Fruit fly (Drosophila melanogaster) whole organism, embryonic: Measurements from ENCODE around the gene Oatp30B.

Source experiments
- Aef1 ChIP-seq: fragments of 200-800 bp; sonication (Bioruptor generic); IDR thresholded peaks from 3 replicates; pipeline ENCODE4 v1.3.6; 2022; ENCODE audit warnings: missing biosample characterization, missing genetic modification characterization
- Atf-2 ChIP-seq: fragments of 200-800 bp; sonication (Bioruptor generic); optimal IDR thresholded peaks from 2 replicates; lab custom pipeline; 2016; ENCODE audit warnings: missing biosample characterization, missing genetic modification characterization
- Blimp-1 ChIP-seq: fragments of 200-800 bp; sonication (Bioruptor generic); optimal IDR thresholded peaks from 3 replicates; lab custom pipeline; 2018; ENCODE audit warnings: missing biosample characterization, missing genetic modification characterization, mild to moderate bottlenecking, moderate library complexity, missing genetic modification reagents
- BtbVII ChIP-seq: fragments of 200-800 bp; sonication (Bioruptor generic); optimal IDR thresholded peaks from 3 replicates; lab custom pipeline; 2017; ENCODE audit warnings: missing biosample characterization, mild to moderate bottlenecking, missing genetic modification characterization
- C15 ChIP-seq: fragments of 200-800 bp; sonication (Bioruptor generic); IDR thresholded peaks from 3 replicates; pipeline ENCODE4 v1.3.6; 2022; ENCODE audit warnings: missing biosample characterization, missing genetic modification characterization
- CG12942 ChIP-seq: fragments of 200-800 bp; sonication (Bioruptor generic); optimal IDR thresholded peaks from 3 replicates; lab custom pipeline; 2016; ENCODE audit warnings: missing biosample characterization, missing genetic modification characterization
- CG13624 ChIP-seq: fragments of 200-800 bp; sonication (Bioruptor generic); optimal IDR thresholded peaks from 2 replicates; lab custom pipeline; 2016; ENCODE audit warnings: missing biosample characterization, missing genetic modification characterization
- CG14710 ChIP-seq: fragments of 200-800 bp; sonication (Bioruptor generic); optimal IDR thresholded peaks from 3 replicates; lab custom pipeline; 2019; ENCODE audit warnings: missing biosample characterization, mild to moderate bottlenecking, missing genetic modification characterization, moderate library complexity
- CG1602 ChIP-seq: fragments of 200-800 bp; sonication (Bioruptor generic); optimal IDR thresholded peaks from 3 replicates; lab custom pipeline; 2016; ENCODE audit warnings: missing biosample characterization, missing genetic modification characterization
- CG1647 ChIP-seq: fragments of 200-800 bp; sonication (Bioruptor generic); optimal IDR thresholded peaks from 3 replicates; lab custom pipeline; 2016; ENCODE audit warnings: missing biosample characterization, missing genetic modification characterization
- CG17328 ChIP-seq: fragments of 200-800 bp; sonication (Bioruptor generic); IDR thresholded peaks from 2 replicates; pipeline ENCODE4 v1.3.6; 2022; ENCODE audit warnings: missing biosample characterization, missing genetic modification characterization
- CG17829 ChIP-seq: fragments of 200-800 bp; optimal IDR thresholded peaks from 2 replicates; lab custom pipeline; 2019; ENCODE audit warnings: missing biosample characterization, mild to moderate bottlenecking, missing genetic modification characterization, moderate library complexity
- CG30431 ChIP-seq: fragments of 200-800 bp; sonication (Bioruptor generic); optimal IDR thresholded peaks from 2 replicates; lab custom pipeline; 2017; ENCODE audit warnings: missing biosample characterization, missing genetic modification characterization
- CG3407 ChIP-seq: fragments of 200-800 bp; sonication (Bioruptor generic); optimal IDR thresholded peaks from 2 replicates; lab custom pipeline; 2018; ENCODE audit warnings: missing biosample characterization, mild to moderate bottlenecking, missing genetic modification characterization
- CG4820 ChIP-seq: fragments of 200-800 bp; sonication (Bioruptor generic); optimal IDR thresholded peaks from 3 replicates; lab custom pipeline; 2016; ENCODE audit warnings: missing biosample characterization, missing genetic modification characterization
- CG6654 ChIP-seq: fragments of 200-800 bp; sonication (Bioruptor generic); optimal IDR thresholded peaks from 2 replicates; lab custom pipeline; 2017; ENCODE audit warnings: missing biosample characterization, mild to moderate bottlenecking, missing genetic modification characterization
- CG7745 ChIP-seq: fragments of 200-800 bp; sonication (Bioruptor generic); optimal IDR thresholded peaks from 2 replicates; lab custom pipeline; 2018; ENCODE audit warnings: missing biosample characterization, mild to moderate bottlenecking, missing genetic modification characterization, moderate library complexity
- CG8089 ChIP-seq: fragments of 200-800 bp; sonication (Bioruptor generic); optimal IDR thresholded peaks from 3 replicates; lab custom pipeline; 2016; ENCODE audit warnings: missing biosample characterization, missing genetic modification characterization
- CG8290 ChIP-seq, 3 experiments: fragments of 200-800 bp; sonication (Bioruptor generic); optimal IDR thresholded peaks; 2 replicates each; lab custom pipeline; 2016 to 2019; ENCODE audit warnings: missing biosample characterization in 3 of 3, missing genetic modification characterization in 3 of 3, mild to moderate bottlenecking in 2 of 3, moderate library complexity in 1 of 3
- CHES-1-like ChIP-seq: fragments of 200-800 bp; sonication (Bioruptor generic); optimal IDR thresholded peaks from 2 replicates; lab custom pipeline; 2016; ENCODE audit warnings: missing biosample characterization, missing genetic modification characterization
- Dek ChIP-seq: fragments of 200-800 bp; sonication (Bioruptor generic); optimal IDR thresholded peaks from 3 replicates; lab custom pipeline; 2019; ENCODE audit warnings: missing biosample characterization, mild to moderate bottlenecking, missing genetic modification characterization, moderate library complexity
- Dll ChIP-seq: fragments of 200-800 bp; sonication (Bioruptor generic); IDR thresholded peaks from 4 replicates; pipeline ENCODE4 v1.3.6; 2022; ENCODE audit warnings: missing biosample characterization, missing genetic modification characterization; ENCODE audit not compliant: partially characterized antibody
- H15 ChIP-seq: fragments of 200-800 bp; sonication (Bioruptor generic); IDR thresholded peaks from 3 replicates; pipeline ENCODE4 v1.3.6; 2022; ENCODE audit warnings: missing biosample characterization, missing genetic modification characterization
- HLH4C ChIP-seq: fragments of 200-800 bp; sonication (Bioruptor generic); IDR thresholded peaks from 3 replicates; pipeline ENCODE4 v1.3.6; 2022; ENCODE audit warnings: missing biosample characterization, missing genetic modification characterization; ENCODE audit not compliant: partially characterized antibody
- Hr78 ChIP-seq, 2 experiments: fragments of 200-800 bp in 1 of 2; fragments of >200 bp in 1 of 2; sonication (Bioruptor generic) in 1 of 2; optimal IDR thresholded peaks; 2 replicates each; lab custom pipeline; 2017 to 2019; ENCODE audit warnings: missing biosample characterization in 2 of 2, missing genetic modification characterization in 2 of 2, mild to moderate bottlenecking in 1 of 2, moderate library complexity in 1 of 2
- NC2α ChIP-seq: fragments of 200-800 bp; sonication (Bioruptor generic); optimal IDR thresholded peaks from 2 replicates; lab custom pipeline; 2016; ENCODE audit warnings: missing biosample characterization, missing genetic modification characterization
- NC2β ChIP-seq: fragments of 200-800 bp; sonication (Bioruptor generic); optimal IDR thresholded peaks from 2 replicates; lab custom pipeline; 2016; ENCODE audit warnings: missing biosample characterization, missing genetic modification characterization
- TFAM ChIP-seq: fragments of 200-800 bp; sonication (Bioruptor generic); optimal IDR thresholded peaks from 2 replicates; lab custom pipeline; 2017; ENCODE audit warnings: missing biosample characterization, missing genetic modification characterization, inconsistent platforms
- Trl ChIP-seq, 3 experiments: fragments of >200 bp in 2 of 3; fragments of 200-800 bp in 1 of 3; sonication (Bioruptor generic) in 1 of 3; optimal IDR thresholded peaks; 2 replicates in 1 of 3; 3 replicates in 2 of 3; lab custom pipeline; 2016 to 2017; ENCODE audit warnings: missing biosample characterization in 1 of 3, missing genetic modification characterization in 1 of 3
- Vsx1 ChIP-seq: fragments of 200-800 bp; sonication (Bioruptor generic); optimal IDR thresholded peaks from 2 replicates; lab custom pipeline; 2017; ENCODE audit warnings: missing biosample characterization, mild to moderate bottlenecking, missing genetic modification characterization, missing genetic modification reagents
- ab ChIP-seq: fragments of 200-800 bp; sonication (Bioruptor generic); optimal IDR thresholded peaks from 2 replicates; lab custom pipeline; 2016; ENCODE audit warnings: missing biosample characterization, missing genetic modification characterization
- aop ChIP-seq: fragments of 200-800 bp; sonication (Bioruptor generic); IDR thresholded peaks from 2 replicates; pipeline ENCODE4 v1.3.6; 2022; ENCODE audit warnings: missing biosample characterization, missing genetic modification characterization
- ase ChIP-seq: fragments of 200-800 bp; sonication (Bioruptor generic); IDR thresholded peaks from 3 replicates; pipeline ENCODE4 v1.3.6; 2022; ENCODE audit warnings: missing biosample characterization, missing genetic modification characterization
- bbx ChIP-seq: fragments of 200-800 bp; sonication (Bioruptor generic); IDR thresholded peaks from 2 replicates; pipeline ENCODE4 v1.3.6; 2022; ENCODE audit warnings: missing biosample characterization, missing genetic modification characterization; ENCODE audit not compliant: partially characterized antibody
- danr ChIP-seq: fragments of 200-800 bp; sonication (Bioruptor generic); IDR thresholded peaks from 2 replicates; pipeline ENCODE4 v1.3.6; 2022; ENCODE audit warnings: missing biosample characterization, missing genetic modification characterization
- dati ChIP-seq: fragments of 200-800 bp; sonication (Bioruptor generic); IDR thresholded peaks from 2 replicates; pipeline ENCODE4 v1.3.6; 2022; ENCODE audit warnings: missing biosample characterization, missing genetic modification characterization
- disco-r ChIP-seq: fragments of 200-800 bp; sonication (Bioruptor generic); optimal IDR thresholded peaks from 2 replicates; lab custom pipeline; 2016; ENCODE audit warnings: missing biosample characterization, missing genetic modification characterization
- ewg ChIP-seq: fragments of 200-800 bp; sonication (Bioruptor generic); optimal IDR thresholded peaks from 3 replicates; lab custom pipeline; 2017; ENCODE audit warnings: mild to moderate bottlenecking, missing biosample characterization, missing genetic modification reagents, missing genetic modification characterization
- fd3F ChIP-seq: fragments of 200-800 bp; sonication (Bioruptor generic); optimal IDR thresholded peaks from 2 replicates; lab custom pipeline; 2018; ENCODE audit warnings: missing biosample characterization, mild to moderate bottlenecking, missing genetic modification characterization, moderate library complexity
- gcm ChIP-seq: fragments of 200-800 bp; sonication (Bioruptor generic); optimal IDR thresholded peaks from 2 replicates; lab custom pipeline; 2019; ENCODE audit warnings: missing biosample characterization, mild to moderate bottlenecking, missing genetic modification characterization, moderate library complexity
- gsb ChIP-seq: fragments of 200-800 bp; sonication (Bioruptor generic); IDR thresholded peaks from 2 replicates; pipeline ENCODE4 v1.3.6; 2022; ENCODE audit warnings: missing biosample characterization, missing genetic modification characterization
- gsb-n ChIP-seq: fragments of 200-800 bp; sonication (Bioruptor generic); optimal IDR thresholded peaks from 3 replicates; lab custom pipeline; 2018; ENCODE audit warnings: missing biosample characterization, mild to moderate bottlenecking, missing genetic modification characterization
- hkb ChIP-seq, 2 experiments: fragments of 200-800 bp in 1 of 2; fragments of >200 bp in 1 of 2; sonication (Bioruptor generic) in 1 of 2; IDR thresholded peaks in 1 of 2; optimal IDR thresholded peaks in 1 of 2; 2 replicates each; pipeline versions ENCODE4 v1.3.6 to Lab custom; 2017 to 2022; ENCODE audit warnings: missing biosample characterization in 1 of 2, missing genetic modification characterization in 1 of 2
- ken ChIP-seq: fragments of 200-800 bp; sonication (Bioruptor generic); IDR thresholded peaks from 3 replicates; pipeline ENCODE4 v1.3.6; 2022; ENCODE audit warnings: missing biosample characterization, missing genetic modification characterization
- lab ChIP-seq: fragments of 200-800 bp; sonication (Bioruptor generic); optimal IDR thresholded peaks from 3 replicates; lab custom pipeline; 2017; ENCODE audit warnings: missing biosample characterization, missing genetic modification characterization, mild to moderate bottlenecking, moderate library complexity, missing genetic modification reagents
- lbe ChIP-seq: fragments of 200-800 bp; sonication (Bioruptor generic); optimal IDR thresholded peaks from 2 replicates; lab custom pipeline; 2016; ENCODE audit warnings: missing biosample characterization, mild to moderate bottlenecking, missing genetic modification characterization
- tgo ChIP-seq: fragments of 200-800 bp; sonication (Bioruptor generic); IDR thresholded peaks from 3 replicates; pipeline ENCODE4 v1.3.6; 2022; ENCODE audit warnings: missing biosample characterization, missing genetic modification characterization
- z ChIP-seq: fragments of 200-800 bp; sonication (Bioruptor generic); IDR thresholded peaks from 3 replicates; pipeline ENCODE4 v1.3.6; 2022; ENCODE audit warnings: missing biosample characterization, missing genetic modification characterization

Gene Oatp30B

dm6 chr2L:9496378-9497284 is 24.4 kb upstream of the Oatp30B start (continued):
- TF ChIP-seq Dek (tag; lab: Kevin White, UChicago) (no peak), HLH4C (GFP tag; lab: Robert Waterston, UW) (no peak), Vsx1 (GFP tag; lab: Kevin White, UChicago) (no peak), disco-r (GFP tag; lab: Kevin White, UChicago) (no peak), NC2α (GFP tag; lab: Kevin White, UChicago) (no peak), ab (GFP tag; lab: Kevin White, UChicago) (no peak), ewg (no peak), CG8290 (GFP tag; optimal IDR thresholded peaks at IDR 0.05; lab: Kevin White, UChicago) (no peak), CG8290 (tag; optimal IDR thresholded peaks at IDR 0.05; lab: Kevin White, UChicago) (no peak), TFAM (GFP tag; lab: Kevin White, UChicago) (no peak), ken (GFP tag; lab: Robert Waterston, UW) (no peak), gsb-n (tag; lab: Kevin White, UChicago) (no peak), danr (no peak), CG3407 (GFP tag; lab: Kevin White, UChicago) (no peak), CG7745 (no peak), aop (no peak), CG8089 (GFP tag; lab: Kevin White, UChicago) (no peak), lab (GFP tag; lab: Kevin White, UChicago) (no peak), CG13624 (GFP tag; lab: Kevin White, UChicago) (no peak), bbx (GFP tag; lab: Robert Waterston, UW) (no peak), tgo (GFP tag; lab: Robert Waterston, UW) (no peak; the same call in 2 of the 3 replicates), CG4820 (GFP tag; lab: Kevin White, UChicago) (no peak), Aef1 (GFP tag; lab: Robert Waterston, UW) (peak; percentile 12; the same call in 1 of the 3 replicates), Hr78 (GFP tag; optimal IDR thresholded peaks at IDR 0.05; lab: Kevin White, UChicago) (no peak), hkb (optimal IDR thresholded peaks at IDR 0.05; lab: Kevin White, UChicago) (no peak), hkb (GFP tag; IDR thresholded peaks at IDR 0.05; lab: Robert Waterston, UW) (no peak), lbe (GFP tag; lab: Kevin White, UChicago) (no peak), CG14710 (tag; lab: Kevin White, UChicago) (no peak), CG1647 (no peak), BtbVII (no peak), ase (GFP tag; lab: Robert Waterston, UW) (no peak), Trl (optimal IDR thresholded peaks at IDR 0.05; lab: Kevin White, UChicago) (no peak), Trl (GFP tag; optimal IDR thresholded peaks at IDR 0.05; lab: Kevin White, UChicago) (no peak), CG17829 (tag; lab: Kevin White, UChicago) (peak; percentile 3), Dll (GFP tag; lab: Robert Waterston, UW) (no peak; the same call in 3 of the 4 replicates), CHES-1-like (GFP tag; lab: Kevin White, UChicago) (no peak), CG17328 (GFP tag; lab: Robert Waterston, UW) (no peak; the same call in 1 of the 2 replicates), CG1602 (no peak), gsb (GFP tag; lab: Robert Waterston, UW) (no peak), Blimp-1 (peak; percentile 9), C15 (GFP tag; lab: Robert Waterston, UW) (no peak), CG12942 (GFP tag; lab: Kevin White, UChicago) (no peak), CG30431 (no peak), z (no peak), H15 (no peak), gcm (GFP tag; lab: Kevin White, UChicago) (no peak), fd3F (GFP tag; lab: Kevin White, UChicago) (no peak), Atf-2 (GFP tag; lab: Kevin White, UChicago) (no peak), NC2β (no peak), CG6654 (GFP tag; lab: Kevin White, UChicago) (no peak), dati (GFP tag; lab: Robert Waterston, UW) (no peak)
